Fruit fly (Drosophila melanogaster) whole organism, embryonic: ENCODE results near the gene HP5.

Experiments
- CG1024 ChIP-seq: fragments of 200-800 bp; sonication (Bioruptor generic); IDR thresholded peaks from 2 replicates; pipeline ENCODE4 v1.3.6; 2022; ENCODE audit warnings: missing biosample characterization, missing genetic modification characterization
- CG10267 ChIP-seq: fragments of 200-800 bp; sonication (Bioruptor generic); optimal IDR thresholded peaks from 2 replicates; lab custom pipeline; 2018; ENCODE audit warnings: missing biosample characterization, mild to moderate bottlenecking, missing genetic modification characterization, moderate library complexity
- CG12391 ChIP-seq: fragments of 200-800 bp; sonication (Bioruptor generic); optimal IDR thresholded peaks from 3 replicates; lab custom pipeline; 2018; ENCODE audit warnings: missing biosample characterization, mild to moderate bottlenecking, missing genetic modification characterization, moderate library complexity
- CG13624 ChIP-seq: fragments of 200-800 bp; sonication (Bioruptor generic); optimal IDR thresholded peaks from 2 replicates; lab custom pipeline; 2016; ENCODE audit warnings: missing biosample characterization, missing genetic modification characterization
- CG15011 ChIP-seq: fragments of 200-800 bp; sonication (Bioruptor generic); optimal IDR thresholded peaks from 3 replicates; lab custom pipeline; 2018; ENCODE audit warnings: missing biosample characterization, mild to moderate bottlenecking, missing genetic modification characterization
- CG3065 ChIP-seq: fragments of 200-800 bp; sonication (Bioruptor generic); optimal IDR thresholded peaks from 2 replicates; lab custom pipeline; 2016; ENCODE audit warnings: missing biosample characterization, missing genetic modification characterization
- CG31224 ChIP-seq: fragments of 200-800 bp; sonication (Bioruptor generic); IDR thresholded peaks from 2 replicates; pipeline ENCODE4 v1.3.6; 2022; ENCODE audit warnings: missing biosample characterization, missing genetic modification characterization
- CG4328 ChIP-seq: fragments of 200-800 bp; sonication (Bioruptor generic); optimal IDR thresholded peaks from 3 replicates; lab custom pipeline; 2017; ENCODE audit warnings: missing biosample characterization, missing genetic modification reagents, missing genetic modification characterization
- CG6765 ChIP-seq: fragments of 200-800 bp; sonication (Bioruptor generic); optimal IDR thresholded peaks from 3 replicates; lab custom pipeline; 2017; ENCODE audit warnings: missing biosample characterization, mild to moderate bottlenecking, missing genetic modification characterization
- CG6854 ChIP-seq: fragments of 200-800 bp; sonication (Bioruptor generic); optimal IDR thresholded peaks from 3 replicates; lab custom pipeline; 2017; ENCODE audit warnings: missing biosample characterization, mild to moderate bottlenecking, missing genetic modification characterization
- CG7372 ChIP-seq: fragments of 200-800 bp; sonication (Bioruptor generic); IDR thresholded peaks from 2 replicates; pipeline ENCODE4 v1.3.6; 2022; ENCODE audit warnings: missing biosample characterization, missing genetic modification characterization
- CG7745 ChIP-seq: fragments of 200-800 bp; sonication (Bioruptor generic); optimal IDR thresholded peaks from 2 replicates; lab custom pipeline; 2018; ENCODE audit warnings: missing biosample characterization, mild to moderate bottlenecking, missing genetic modification characterization, moderate library complexity
- CG8281 ChIP-seq: fragments of 200-800 bp; sonication (Bioruptor generic); optimal IDR thresholded peaks from 2 replicates; lab custom pipeline; 2018; ENCODE audit warnings: missing biosample characterization, mild to moderate bottlenecking, missing genetic modification characterization, moderate library complexity
- CG9609 ChIP-seq: fragments of 200-800 bp; sonication (Bioruptor generic); optimal IDR thresholded peaks from 3 replicates; lab custom pipeline; 2016; ENCODE audit warnings: missing biosample characterization, missing genetic modification characterization
- CTCF ChIP-seq: fragments of 200-800 bp; sonication (Bioruptor generic); optimal IDR thresholded peaks from 2 replicates; lab custom pipeline; 2017; ENCODE audit warnings: missing biosample characterization, mild to moderate bottlenecking, missing genetic modification characterization, moderate library complexity
- CkIIα-i1 ChIP-seq: fragments of 200-800 bp; sonication (Bioruptor generic); IDR thresholded peaks from 2 replicates; pipeline ENCODE4 v1.3.6; 2022; ENCODE audit warnings: missing biosample characterization, missing genetic modification characterization
- Eip74EF ChIP-seq, 2 experiments: fragments of 200-800 bp in 1 of 2; fragments of >200 bp in 1 of 2; sonication (Bioruptor generic) in 1 of 2; optimal IDR thresholded peaks; 2 replicates each; lab custom pipeline; 2017 to 2019; ENCODE audit warnings: missing biosample characterization in 2 of 2, missing genetic modification characterization in 2 of 2, mild to moderate bottlenecking in 1 of 2, moderate library complexity in 1 of 2
- HLHmδ ChIP-seq: fragments of 200-800 bp; sonication (Bioruptor generic); optimal IDR thresholded peaks from 2 replicates; lab custom pipeline; 2018; ENCODE audit warnings: missing biosample characterization, mild to moderate bottlenecking, missing genetic modification characterization, moderate library complexity
- Hr3 ChIP-seq: fragments of 200-800 bp; sonication (Bioruptor generic); optimal IDR thresholded peaks from 3 replicates; lab custom pipeline; 2016; ENCODE audit warnings: missing biosample characterization, missing genetic modification characterization
- Jarid2 ChIP-seq: fragments of 200-800 bp; sonication (Bioruptor generic); optimal IDR thresholded peaks from 3 replicates; lab custom pipeline; 2017; ENCODE audit warnings: mild to moderate bottlenecking, missing biosample characterization, missing genetic modification reagents, missing genetic modification characterization
- Myb ChIP-seq: fragments of 200-800 bp; sonication (Bioruptor generic); optimal IDR thresholded peaks from 2 replicates; lab custom pipeline; 2016; ENCODE audit warnings: missing biosample characterization, missing genetic modification characterization
- Nf-YC ChIP-seq: fragments of 200-800 bp; optimal IDR thresholded peaks from 3 replicates; lab custom pipeline; 2019; ENCODE audit warnings: missing biosample characterization, mild to moderate bottlenecking, missing genetic modification characterization, moderate library complexity
- Ravus ChIP-seq: fragments of 200-800 bp; sonication (Bioruptor generic); IDR thresholded peaks from 2 replicates; pipeline ENCODE4 v1.3.6; 2022; ENCODE audit warnings: missing biosample characterization, missing genetic modification characterization
- Side ChIP-seq: fragments of 200-800 bp; sonication (Bioruptor generic); optimal IDR thresholded peaks from 2 replicates; lab custom pipeline; 2016; ENCODE audit warnings: missing biosample characterization, missing genetic modification characterization
- Six4 ChIP-seq: fragments of 200-800 bp; sonication (Bioruptor generic); optimal IDR thresholded peaks from 2 replicates; lab custom pipeline; 2016; ENCODE audit warnings: missing biosample characterization, missing genetic modification characterization
- Sox100B ChIP-seq: fragments of 200-800 bp; sonication (Bioruptor generic); optimal IDR thresholded peaks from 3 replicates; lab custom pipeline; 2018; ENCODE audit warnings: missing biosample characterization, mild to moderate bottlenecking, missing genetic modification characterization
- Xbp1 ChIP-seq: fragments of 200-800 bp; sonication (Bioruptor generic); optimal IDR thresholded peaks from 3 replicates; lab custom pipeline; 2016; ENCODE audit warnings: missing biosample characterization, mild to moderate bottlenecking, missing genetic modification characterization
- ara ChIP-seq: fragments of 200-800 bp; sonication (Bioruptor generic); IDR thresholded peaks from 2 replicates; pipeline ENCODE4 v1.3.6; 2022; ENCODE audit warnings: missing biosample characterization, missing genetic modification characterization
- br ChIP-seq: fragments of >200 bp; optimal IDR thresholded peaks from 2 replicates; lab custom pipeline; 2017
- cwo ChIP-seq: fragments of 200-800 bp; sonication (Bioruptor generic); optimal IDR thresholded peaks from 3 replicates; lab custom pipeline; 2017; ENCODE audit warnings: missing biosample characterization, missing genetic modification characterization, mild to moderate bottlenecking, moderate library complexity, missing genetic modification reagents
- dm ChIP-seq: fragments of 200-800 bp; sonication (Bioruptor generic); optimal IDR thresholded peaks from 3 replicates; lab custom pipeline; 2016; ENCODE audit warnings: missing biosample characterization, missing genetic modification characterization
- ems ChIP-seq: fragments of 200-800 bp; sonication (Bioruptor generic); optimal IDR thresholded peaks from 3 replicates; lab custom pipeline; 2016; ENCODE audit warnings: missing biosample characterization, missing genetic modification characterization
- fru ChIP-seq: fragments of >200 bp; optimal IDR thresholded peaks from 2 replicates; lab custom pipeline; 2017
- gem ChIP-seq: fragments of 200-800 bp; sonication (Bioruptor generic); optimal IDR thresholded peaks from 2 replicates; lab custom pipeline; 2019; ENCODE audit warnings: missing biosample characterization, mild to moderate bottlenecking, missing genetic modification characterization, moderate library complexity
- grn ChIP-seq: fragments of 200-800 bp; sonication (Bioruptor generic); optimal IDR thresholded peaks from 3 replicates; lab custom pipeline; 2017; ENCODE audit warnings: missing biosample characterization, missing genetic modification characterization
- gsb ChIP-seq: fragments of 200-800 bp; sonication (Bioruptor generic); IDR thresholded peaks from 2 replicates; pipeline ENCODE4 v1.3.6; 2022; ENCODE audit warnings: missing biosample characterization, missing genetic modification characterization
- hb ChIP-seq: fragments of 200-800 bp; sonication (Bioruptor generic); IDR thresholded peaks from 3 replicates; pipeline ENCODE4 v1.3.6; 2022; ENCODE audit warnings: missing biosample characterization, missing genetic modification characterization; ENCODE audit not compliant: partially characterized antibody
- kah ChIP-seq: fragments of 200-800 bp; sonication (Bioruptor generic); optimal IDR thresholded peaks from 2 replicates; lab custom pipeline; 2018; ENCODE audit warnings: missing biosample characterization, mild to moderate bottlenecking, missing genetic modification characterization
- klu ChIP-seq: fragments of 200-800 bp; sonication (Bioruptor generic); IDR thresholded peaks from 2 replicates; pipeline ENCODE4 v1.3.6; 2022; ENCODE audit warnings: missing biosample characterization, missing genetic modification characterization
- knrl ChIP-seq: fragments of 200-800 bp; sonication (Bioruptor generic); IDR thresholded peaks from 3 replicates; pipeline ENCODE4 v1.3.6; 2022; ENCODE audit warnings: missing biosample characterization, missing genetic modification characterization; ENCODE audit not compliant: partially characterized antibody
- nerfin-2 ChIP-seq: fragments of 200-800 bp; sonication (Bioruptor generic); IDR thresholded peaks from 2 replicates; pipeline ENCODE4 v1.3.6; 2022; ENCODE audit warnings: missing biosample characterization, missing genetic modification characterization; ENCODE audit not compliant: partially characterized antibody
- nmo ChIP-seq: fragments of 200-800 bp; sonication (Bioruptor generic); optimal IDR thresholded peaks from 2 replicates; lab custom pipeline; 2018; ENCODE audit warnings: missing biosample characterization, mild to moderate bottlenecking, missing genetic modification characterization, moderate library complexity
- nom ChIP-seq: fragments of 200-800 bp; sonication (Bioruptor generic); optimal IDR thresholded peaks from 2 replicates; lab custom pipeline; 2017; ENCODE audit warnings: missing biosample characterization, missing genetic modification characterization, mild to moderate bottlenecking, moderate library complexity, missing genetic modification reagents
- otp ChIP-seq: fragments of 200-800 bp; sonication (Bioruptor generic); IDR thresholded peaks from 3 replicates; pipeline ENCODE4, ENCODE4 v1.3.6; 2022; ENCODE audit warnings: missing biosample characterization, missing genetic modification characterization
- pho ChIP-seq: fragments of 200-800 bp; sonication (Bioruptor generic); optimal IDR thresholded peaks from 2 replicates; lab custom pipeline; 2016; ENCODE audit warnings: missing biosample characterization, missing genetic modification characterization
- phol ChIP-seq: fragments of 200-800 bp; sonication (Bioruptor generic); optimal IDR thresholded peaks from 3 replicates; lab custom pipeline; 2018; ENCODE audit warnings: missing biosample characterization, mild to moderate bottlenecking, missing genetic modification characterization, moderate library complexity
- pzg ChIP-seq: fragments of 200-800 bp; sonication (Bioruptor generic); optimal IDR thresholded peaks from 3 replicates; lab custom pipeline; 2018; ENCODE audit warnings: missing biosample characterization, mild to moderate bottlenecking, missing genetic modification characterization, moderate library complexity
- slbo ChIP-seq: fragments of 200-800 bp; sonication (Bioruptor generic); IDR thresholded peaks from 2 replicates; pipeline ENCODE4 v1.3.6; 2022; ENCODE audit warnings: missing biosample characterization, missing genetic modification characterization
- unpg ChIP-seq: fragments of 200-800 bp; sonication (Bioruptor generic); optimal IDR thresholded peaks from 3 replicates; lab custom pipeline; 2018; ENCODE audit warnings: missing biosample characterization, mild to moderate bottlenecking, missing genetic modification characterization, moderate library complexity
- vvl ChIP-seq: fragments of 200-800 bp; sonication (Bioruptor generic); IDR thresholded peaks from 2 replicates; pipeline ENCODE4 v1.3.6; 2022; ENCODE audit warnings: missing biosample characterization, missing genetic modification characterization
- wdn ChIP-seq: fragments of 200-800 bp; sonication (Bioruptor generic); IDR thresholded peaks from 2 replicates; pipeline ENCODE4 v1.3.6; 2022; ENCODE audit warnings: missing biosample characterization, missing genetic modification characterization

The HP5 gene

dm6 chrX:11452846-11453391 lies 1.7 kb upstream of the HP5 start (continued):
- TF ChIP-seq Six4 (GFP tag; lab: Kevin White, UChicago) (peak; percentile 52), ara (peak; percentile 87), knrl (peak; percentile 31; the same call in 1 of the 3 replicates), pzg (GFP tag; lab: Kevin White, UChicago) (peak; percentile 14), nmo (GFP tag; lab: Kevin White, UChicago) (peak; percentile 82), CG12391 (tag; lab: Kevin White, UChicago) (peak; percentile 76), slbo (GFP tag; lab: Robert Waterston, UW) (peak; percentile 81), Hr3 (GFP tag; lab: Kevin White, UChicago) (peak; percentile 40), phol (tag; lab: Kevin White, UChicago) (peak; percentile 59), otp (GFP tag; lab: Robert Waterston, UW) (peak; percentile 92), CkIIα-i1 (GFP tag; lab: Robert Waterston, UW) (no peak), CG10267 (tag; lab: Kevin White, UChicago) (peak; percentile 62), CG7372 (GFP tag; lab: Robert Waterston, UW) (peak; percentile 70), Side (GFP tag; lab: Kevin White, UChicago) (peak; percentile 78), klu (peak; percentile 39; the same call in 1 of the 2 replicates), Jarid2 (GFP tag; lab: Kevin White, UChicago) (peak; percentile 16), Sox100B (GFP tag; lab: Kevin White, UChicago) (peak; percentile 50), Xbp1 (GFP tag; lab: Kevin White, UChicago) (peak; percentile 76), grn (GFP tag; lab: Kevin White, UChicago) (no peak), HLHmδ (no peak), CG31224 (GFP tag; lab: Robert Waterston, UW) (peak; percentile 49; the same call in 1 of the 2 replicates), CG7745 (tag; lab: Kevin White, UChicago) (no peak), cwo (GFP tag; lab: Kevin White, UChicago) (peak; percentile 78), Nf-YC (tag; lab: Kevin White, UChicago) (peak; percentile 17), kah (GFP tag; lab: Kevin White, UChicago) (peak; percentile 56), gsb (GFP tag; lab: Robert Waterston, UW) (peak; percentile 36; the same call in 1 of the 2 replicates), pho (GFP tag; lab: Kevin White, UChicago) (peak; percentile 55), CTCF (GFP tag; lab: Kevin White, UChicago) (no peak), CG6765 (GFP tag; lab: Kevin White, UChicago) (peak; percentile 18), vvl (peak; percentile 95), wdn (peak; percentile 81), CG6854 (peak; percentile 37), CG1024 (GFP tag; lab: Robert Waterston, UW) (peak; percentile 76), unpg (GFP tag; lab: Kevin White, UChicago) (peak; percentile 71), br (lab: Kevin White, UChicago) (no peak), ems (peak; percentile 63), CG8281 (tag; lab: Kevin White, UChicago) (peak; percentile 20), gem (tag; lab: Kevin White, UChicago) (peak; percentile 82), CG9609 (GFP tag; lab: Kevin White, UChicago) (peak; percentile 55), Eip74EF (GFP tag; optimal IDR thresholded peaks at IDR 0.05; lab: Kevin White, UChicago) (peak in 1 of 2 experiments; percentile 39), CG4328 (GFP tag; lab: Kevin White, UChicago) (no peak), Ravus (GFP tag; lab: Robert Waterston, UW) (peak; percentile 45), CG15011 (peak; percentile 13), fru (lab: Kevin White, UChicago) (no peak), dm (GFP tag; lab: Kevin White, UChicago) (peak; percentile 34), CG13624 (GFP tag; lab: Kevin White, UChicago) (peak; percentile 72), Myb (peak; percentile 32), hb (0 out of 3 replicates have a peak, but pooled peaks have one; percentile 37), nerfin-2 (GFP tag; lab: Robert Waterston, UW) (no peak), nom (peak; percentile 10), CG3065 (peak; percentile 30)
